Worm (Caenorhabditis elegans) whole organism, mixed stage, embryonic: ENCODE results near the gene sec-24.1.

Source experiments
- M03D4.4 ChIP-seq: sonication (generic microtip); optimal IDR thresholded peaks from 2 replicates; lab custom pipeline; 2017; ENCODE audit warnings: mild to moderate bottlenecking, missing genetic modification characterization, missing compliant biosample characterization
- bed-3 ChIP-seq: fragments of 200-800 bp; sonication (Bioruptor generic); optimal IDR thresholded peaks from 3 replicates; lab custom pipeline; 2018; ENCODE audit warnings: mild to moderate bottlenecking, missing genetic modification characterization, moderate library complexity, missing compliant biosample characterization
- blmp-1 ChIP-seq: fragments of 150-350 bp; optimal IDR thresholded peaks from 2 replicates; lab custom pipeline; 2014; ENCODE audit warnings: missing biosample characterization, missing genetic modification characterization
- ceh-39 ChIP-seq: fragments of 150-350 bp; optimal IDR thresholded peaks from 2 replicates; lab custom pipeline; 2014; ENCODE audit warnings: missing biosample characterization, missing genetic modification characterization
- ceh-43 ChIP-seq: fragments of 200-800 bp; sonication (Bioruptor generic); optimal IDR thresholded peaks from 2 replicates; lab custom pipeline; 2018; ENCODE audit warnings: mild to moderate bottlenecking, missing genetic modification characterization, moderate library complexity, missing compliant biosample characterization
- ceh-83 ChIP-seq: fragments of 200-800 bp; sonication (Bioruptor generic); optimal IDR thresholded peaks from 2 replicates; lab custom pipeline; 2018; ENCODE audit warnings: mild to moderate bottlenecking, missing genetic modification characterization, missing compliant biosample characterization
- cnd-1 ChIP-seq: fragments of 200-800 bp; sonication (Bioruptor generic); optimal IDR thresholded peaks from 2 replicates; lab custom pipeline; 2018; ENCODE audit warnings: mild to moderate bottlenecking, missing genetic modification characterization, missing compliant biosample characterization
- drap-1 ChIP-seq: fragments of 200-800 bp; sonication (Bioruptor generic); optimal IDR thresholded peaks from 3 replicates; lab custom pipeline; 2018; ENCODE audit warnings: mild to moderate bottlenecking, missing genetic modification characterization, missing compliant biosample characterization
- elt-1 ChIP-seq: sonication (generic microtip); optimal IDR thresholded peaks from 2 replicates; lab custom pipeline; 2017; ENCODE audit warnings: missing genetic modification characterization, mild to moderate bottlenecking, missing compliant biosample characterization, antibody characterized with exemption, moderate library complexity, borderline replicate concordance; ENCODE audit not compliant: insufficient read depth
- elt-3 ChIP-seq: fragments of 150-350 bp; optimal IDR thresholded peaks from 2 replicates; lab custom pipeline; 2014; ENCODE audit warnings: missing biosample characterization, missing genetic modification characterization
- flh-1 ChIP-seq: fragments of 200-800 bp; sonication (Bioruptor generic); optimal IDR thresholded peaks from 2 replicates; lab custom pipeline; 2018; ENCODE audit warnings: mild to moderate bottlenecking, missing genetic modification characterization, moderate library complexity, missing compliant biosample characterization
- ham-2 ChIP-seq: fragments of 200-800 bp; sonication (Bioruptor generic); optimal IDR thresholded peaks from 2 replicates; lab custom pipeline; 2018; ENCODE audit warnings: mild to moderate bottlenecking, missing genetic modification characterization, missing compliant biosample characterization
- hlh-1 ChIP-seq: fragments of 150-350 bp; optimal IDR thresholded peaks from 2 replicates; lab custom pipeline; 2014; ENCODE audit warnings: missing biosample characterization, missing genetic modification reagents, missing genetic modification characterization
- lin-13 ChIP-seq: fragments of 150-350 bp; optimal IDR thresholded peaks from 2 replicates; lab custom pipeline; 2014; ENCODE audit warnings: missing biosample characterization, missing genetic modification characterization
- lin-32 ChIP-seq: fragments of 200-800 bp; sonication (Bioruptor generic); optimal IDR thresholded peaks from 2 replicates; lab custom pipeline; 2018; ENCODE audit warnings: mild to moderate bottlenecking, missing genetic modification characterization, missing compliant biosample characterization
- lsy-2 ChIP-seq: fragments of 150-350 bp; optimal IDR thresholded peaks from 2 replicates; lab custom pipeline; 2014; ENCODE audit warnings: missing biosample characterization, missing genetic modification characterization
- mab-5 ChIP-seq: fragments of 150-350 bp; optimal IDR thresholded peaks from 2 replicates; lab custom pipeline; 2014; ENCODE audit warnings: missing biosample characterization, missing genetic modification characterization
- mls-2 ChIP-seq: sonication (generic microtip); optimal IDR thresholded peaks from 2 replicates; lab custom pipeline; 2016; ENCODE audit warnings: mild to moderate bottlenecking, missing genetic modification characterization, moderate library complexity, missing compliant biosample characterization
- nhr-2 ChIP-seq: fragments of 150-350 bp; optimal IDR thresholded peaks from 2 replicates; lab custom pipeline; 2014; ENCODE audit warnings: missing biosample characterization, missing genetic modification characterization
- nhr-237 ChIP-seq: fragments of 150-350 bp; optimal IDR thresholded peaks from 2 replicates; lab custom pipeline; 2014; ENCODE audit warnings: missing biosample characterization, missing genetic modification characterization
- nhr-76 ChIP-seq: sonication (generic microtip); optimal IDR thresholded peaks from 2 replicates; lab custom pipeline; 2017; ENCODE audit warnings: missing biosample characterization, missing genetic modification characterization
- pha-4 ChIP-seq: fragments of 150-350 bp; optimal IDR thresholded peaks from 2 replicates; lab custom pipeline; 2018; ENCODE audit warnings: missing biosample characterization, missing genetic modification reagents, missing genetic modification characterization
- sem-2 ChIP-seq: fragments of 200-800 bp; sonication (Bioruptor generic); optimal IDR thresholded peaks from 2 replicates; lab custom pipeline; 2018; ENCODE audit warnings: mild to moderate bottlenecking, missing genetic modification characterization, missing compliant biosample characterization
- sptf-1 ChIP-seq: sonication (generic microtip); optimal IDR thresholded peaks from 2 replicates; lab custom pipeline; 2017; ENCODE audit warnings: mild to moderate bottlenecking, missing genetic modification characterization, moderate library complexity, missing compliant biosample characterization
- tbx-8 ChIP-seq: fragments of 200-800 bp; sonication (Bioruptor generic); optimal IDR thresholded peaks from 2 replicates; lab custom pipeline; 2018; ENCODE audit warnings: mild to moderate bottlenecking, missing genetic modification characterization, moderate library complexity, missing compliant biosample characterization
- unc-120 ChIP-seq: sonication (generic microtip); optimal IDR thresholded peaks from 2 replicates; lab custom pipeline; 2017; ENCODE audit warnings: missing genetic modification characterization, missing compliant biosample characterization; ENCODE audit not compliant: poor library complexity, severe bottlenecking
- unc-39 ChIP-seq: fragments of 150-350 bp; optimal IDR thresholded peaks from 2 replicates; lab custom pipeline; 2014; ENCODE audit warnings: missing biosample characterization, missing genetic modification characterization
- unc-62 ChIP-seq: fragments of 150-350 bp; optimal IDR thresholded peaks from 2 replicates; lab custom pipeline; 2014; ENCODE audit warnings: missing biosample characterization, missing genetic modification reagents, missing genetic modification characterization
- zip-8 ChIP-seq: fragments of 150-350 bp; optimal IDR thresholded peaks from 2 replicates; lab custom pipeline; 2014; ENCODE audit warnings: missing biosample characterization, missing genetic modification characterization
- ztf-11 ChIP-seq: fragments of 150-350 bp; optimal IDR thresholded peaks from 2 replicates; lab custom pipeline; 2014; ENCODE audit warnings: missing biosample characterization, missing genetic modification characterization

sec-24.1 gene

DNA sequence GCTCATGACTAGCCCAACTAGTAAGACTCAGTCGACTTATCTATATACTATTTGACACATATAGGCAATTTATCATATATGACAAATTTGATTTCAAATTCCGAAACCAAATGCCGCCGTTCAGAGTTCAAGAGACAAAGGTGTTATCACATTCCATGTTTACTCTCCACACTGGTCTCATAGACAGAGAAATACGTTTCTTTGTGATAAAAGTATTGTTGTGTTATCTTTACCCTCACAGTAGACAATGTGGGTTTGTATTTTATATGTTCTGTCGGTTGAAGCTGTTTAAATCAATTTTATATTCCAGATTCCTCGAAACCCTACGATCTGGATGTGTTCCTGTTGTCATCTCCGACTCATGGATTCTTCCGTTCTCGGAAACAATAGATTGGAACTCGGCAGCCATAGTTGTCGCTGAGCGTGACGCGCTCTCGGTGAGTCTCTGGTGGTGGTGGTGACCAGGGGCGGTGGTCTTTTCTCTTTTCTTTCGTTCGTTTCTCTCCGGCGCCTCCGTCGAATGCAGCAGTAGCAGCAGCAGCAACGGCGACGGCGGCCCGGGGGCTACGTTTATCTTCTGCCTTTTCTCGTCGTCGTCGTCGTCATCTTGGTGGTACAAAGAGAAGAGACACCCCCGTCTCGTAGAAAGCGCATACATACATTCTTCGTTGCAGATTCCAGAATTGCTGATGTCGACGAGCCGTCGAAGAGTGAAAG, 16.6 kb upstream of the sec-24.1 start:
- no peak for TF ChIP-seq ceh-83
- TF ChIP-seq unc-120 (tag; lab: Kevin White, UChicago), result no peak
- no peak for TF ChIP-seq ceh-43
- TF ChIP-seq M03D4.4 (tag; lab: Kevin White, UChicago), result no peak
- TF ChIP-seq blmp-1 (tag; lab: Kevin White, UChicago), result no peak
- no peak for TF ChIP-seq tbx-8
- no peak for TF ChIP-seq unc-62 (GFP tag; lab: Kevin White, UChicago)
- no peak for TF ChIP-seq ztf-11 (tag; lab: Kevin White, UChicago)
- no peak for TF ChIP-seq lsy-2
- TF ChIP-seq sem-2 (GFP tag; lab: Kevin White, UChicago), result no peak
- TF ChIP-seq lin-32 (GFP tag; lab: Kevin White, UChicago), result no peak
- no peak for TF ChIP-seq ham-2
- TF ChIP-seq pha-4, result no peak
- no peak for TF ChIP-seq hlh-1
- TF ChIP-seq unc-39 (tag; lab: Kevin White, UChicago), result no peak
- TF ChIP-seq bed-3 (GFP tag; lab: Kevin White, UChicago), result no peak
- no peak for TF ChIP-seq sptf-1 (tag; lab: Kevin White, UChicago)
- TF ChIP-seq flh-1 (GFP tag; lab: Kevin White, UChicago), result no peak

DNA sequence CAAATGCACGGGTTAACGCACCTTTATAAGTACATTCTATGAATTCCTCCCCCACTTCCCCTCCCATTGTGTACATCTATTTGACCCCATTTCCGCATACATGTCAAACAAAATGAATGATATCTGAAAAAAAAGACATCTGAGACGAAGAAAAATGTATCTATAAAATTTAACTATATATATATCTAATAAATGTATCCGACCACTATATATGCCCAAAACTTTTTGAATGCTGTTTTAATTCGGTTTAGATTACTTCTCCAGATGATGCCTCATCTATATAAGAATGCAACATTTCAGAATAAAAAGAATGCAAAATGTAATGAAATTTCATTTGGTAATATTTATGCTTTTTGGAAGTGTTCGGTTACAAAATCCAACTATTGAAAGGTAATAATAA, 12.5 kb upstream of the sec-24.1 start, which contains the start of gene rib-1:
Gene rib-1 (plus strand): TSS at position 301 of the 400 bp plus-strand sequence.
- TF ChIP-seq lin-13 (tag; lab: Kevin White, UChicago) (no peak), mab-5 (no peak), hlh-1 (no peak), nhr-76 (tag; lab: Kevin White, UChicago) (no peak), zip-8 (tag; lab: Kevin White, UChicago) (no peak)

DNA sequence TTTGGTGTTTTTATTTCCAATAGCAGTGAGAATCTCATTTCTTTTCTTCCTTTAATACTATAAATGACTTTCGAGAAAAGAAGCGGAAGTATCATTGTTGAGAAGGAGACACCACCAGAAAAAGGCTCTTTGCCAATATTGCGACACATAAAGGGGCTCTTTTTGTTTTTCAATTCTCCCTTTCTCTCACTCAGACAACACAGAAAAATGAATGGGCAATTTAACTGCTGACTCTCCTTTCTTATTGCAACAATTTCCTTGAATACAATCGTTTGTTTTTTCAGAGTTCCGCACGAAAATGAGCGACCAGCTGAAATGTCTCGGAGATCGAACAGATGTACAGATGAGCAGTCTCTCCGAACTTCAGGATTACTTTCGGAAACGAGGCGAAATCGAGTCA, 8.3 kb upstream of the sec-24.1 start:
- no peak for TF ChIP-seq lin-13 (tag; lab: Kevin White, UChicago)
- TF ChIP-seq mab-5, result no peak
- no peak for TF ChIP-seq mls-2 (tag; lab: Kevin White, UChicago)
- TF ChIP-seq elt-3, result no peak
- TF ChIP-seq flh-1 (GFP tag; lab: Kevin White, UChicago), result no peak
- TF ChIP-seq blmp-1 (tag; lab: Kevin White, UChicago), result no peak
- TF ChIP-seq nhr-76 (tag; lab: Kevin White, UChicago), result no peak
- TF ChIP-seq M03D4.4 (tag; lab: Kevin White, UChicago), result no peak
- no peak for TF ChIP-seq nhr-237
- no peak for TF ChIP-seq unc-120 (tag; lab: Kevin White, UChicago)
- TF ChIP-seq ztf-11 (tag; lab: Kevin White, UChicago), result no peak
- no peak for TF ChIP-seq bed-3 (GFP tag; lab: Kevin White, UChicago)
- TF ChIP-seq sptf-1 (tag; lab: Kevin White, UChicago), result no peak
- TF ChIP-seq, all 35 proteins: peak for 0

DNA sequence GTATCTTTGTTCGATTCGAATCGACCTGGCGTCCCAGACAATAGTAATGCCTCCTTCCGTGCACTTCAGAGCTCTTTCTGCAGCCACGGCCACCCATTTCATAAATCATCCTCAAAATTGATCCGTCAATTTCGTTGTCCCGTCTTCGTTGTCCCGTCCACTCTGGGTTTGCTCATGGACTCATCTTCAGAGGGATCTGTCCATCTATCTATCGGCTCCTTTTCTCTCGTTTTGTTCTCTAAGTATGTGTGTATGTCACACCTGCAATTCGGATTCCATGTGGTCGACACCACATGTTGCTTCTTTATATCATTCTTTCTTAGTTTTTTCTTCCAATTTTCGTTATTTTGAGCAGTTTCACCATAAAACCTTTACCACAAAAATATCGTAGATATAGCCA, 6.5 kb upstream of the sec-24.1 start:
- TF ChIP-seq ceh-43, result no peak
- TF ChIP-seq unc-120 (tag; lab: Kevin White, UChicago), result peak; percentile 76
- peak; percentile 74 for TF ChIP-seq unc-62 (GFP tag; lab: Kevin White, UChicago)
- TF ChIP-seq mab-5, result peak; percentile 14
- TF ChIP-seq, all 35 proteins: peak for 3

DNA sequence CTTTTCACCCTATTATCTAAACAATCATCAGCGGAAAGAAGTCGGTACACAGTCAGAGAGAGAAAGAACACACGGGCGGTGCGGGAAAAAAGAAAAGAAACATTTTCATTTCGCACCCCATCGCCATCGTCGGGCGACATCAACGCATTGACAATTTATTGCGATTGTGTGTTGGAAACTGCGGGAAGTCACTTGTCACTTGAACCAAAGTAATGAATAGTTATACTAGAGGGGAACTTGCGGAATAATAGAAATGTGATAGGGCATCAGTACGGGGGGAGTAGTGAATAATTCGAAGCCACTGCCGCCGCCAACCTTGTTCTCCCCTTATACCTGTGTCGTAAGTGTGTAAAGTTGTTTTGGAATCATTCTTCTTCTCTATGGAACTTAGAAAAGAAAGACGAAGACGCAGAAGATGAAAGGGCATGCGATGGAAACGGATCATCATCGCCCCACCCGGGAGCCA, 5.4 kb upstream of the sec-24.1 start:
- peak; percentile 5 for TF ChIP-seq elt-1 (tag; lab: Kevin White, UChicago)
- no peak for TF ChIP-seq mab-5
- TF ChIP-seq hlh-1, result peak; percentile 22
- TF ChIP-seq unc-62 (GFP tag; lab: Kevin White, UChicago), result peak; percentile 33
- peak; percentile 80 for TF ChIP-seq unc-120 (tag; lab: Kevin White, UChicago)
- TF ChIP-seq bed-3 (GFP tag; lab: Kevin White, UChicago), result no peak

DNA sequence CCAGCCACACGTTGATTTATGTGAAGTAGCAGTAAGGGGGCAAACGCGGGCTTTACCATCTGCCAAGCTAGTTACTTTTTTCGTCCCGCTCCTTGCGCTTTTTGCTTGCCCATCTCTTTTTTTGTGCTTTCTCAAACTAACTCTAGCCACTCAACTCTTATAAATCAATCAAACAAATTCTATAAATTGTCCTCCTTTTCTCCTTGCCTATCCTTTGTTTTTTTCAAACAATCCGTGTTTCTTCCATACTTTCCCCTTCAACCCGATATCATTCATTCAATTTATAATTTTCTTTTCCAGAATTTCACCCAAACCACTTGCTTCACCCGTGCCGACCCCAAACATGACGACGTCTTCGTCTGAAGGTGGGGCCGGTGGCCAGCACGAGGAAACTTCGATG, 4.2 kb upstream of the sec-24.1 start, which contains the start of gene srgp-1:
Gene srgp-1 (plus strand): TSS at position 301 of the 400 bp plus-strand sequence.
- TF ChIP-seq zip-8 (tag; lab: Kevin White, UChicago) (no peak), ham-2 (no peak), sem-2 (GFP tag; lab: Kevin White, UChicago) (no peak), elt-3 (no peak), drap-1 (GFP tag; lab: Kevin White, UChicago) (no peak), nhr-2 (tag; lab: Kevin White, UChicago) (no peak), ceh-43 (no peak), ceh-39 (tag; lab: Kevin White, UChicago) (no peak), lin-13 (tag; lab: Kevin White, UChicago) (no peak), nhr-76 (tag; lab: Kevin White, UChicago) (no peak), mls-2 (tag; lab: Kevin White, UChicago) (no peak), mab-5 (no peak), unc-39 (tag; lab: Kevin White, UChicago) (no peak), hlh-1 (no peak), pha-4 (no peak), cnd-1 (tag; lab: Kevin White, UChicago) (no peak), nhr-237 (no peak), sptf-1 (tag; lab: Kevin White, UChicago) (no peak), lin-32 (GFP tag; lab: Kevin White, UChicago) (no peak)
